Worm (Caenorhabditis elegans) whole organism, L3 larva: ENCODE data around the gene enol-1.

ENCODE experiments used
- R02D3.7 ChIP-seq: fragments of 150-350 bp; optimal IDR thresholded peaks from 2 replicates; lab custom pipeline; 2014; ENCODE audit warnings: missing biosample characterization, missing genetic modification characterization
- ZK546.5 ChIP-seq: sonication (generic microtip); optimal IDR thresholded peaks from 2 replicates; lab custom pipeline; 2017; ENCODE audit warnings: missing biosample characterization, missing genetic modification characterization
- ama-1 ChIP-seq: fragments of 150-350 bp; optimal IDR thresholded peaks from 2 replicates; lab custom pipeline; 2018
- ceh-28 ChIP-seq: fragments of 150-350 bp; optimal IDR thresholded peaks from 2 replicates; lab custom pipeline; 2014; ENCODE audit warnings: missing biosample characterization, missing genetic modification reagents, missing genetic modification characterization
- ceh-82 ChIP-seq: fragments of 150-350 bp; optimal IDR thresholded peaks from 2 replicates; lab custom pipeline; 2014; ENCODE audit warnings: missing biosample characterization, missing genetic modification characterization
- ceh-9 ChIP-seq: sonication (generic microtip); optimal IDR thresholded peaks from 2 replicates; lab custom pipeline; 2018; ENCODE audit warnings: missing biosample characterization, missing genetic modification characterization
- daf-12 ChIP-seq: fragments of 150-350 bp; optimal IDR thresholded peaks from 2 replicates; lab custom pipeline; 2014; ENCODE audit warnings: missing biosample characterization, missing genetic modification reagents, missing genetic modification characterization
- egl-5 ChIP-seq: fragments of 150-350 bp; optimal IDR thresholded peaks from 2 replicates; lab custom pipeline; 2017; ENCODE audit warnings: missing biosample characterization, missing genetic modification reagents, missing genetic modification characterization, inconsistent platforms
- elt-2 ChIP-seq: sonication (generic microtip); optimal IDR thresholded peaks from 2 replicates; lab custom pipeline; 2016; ENCODE audit warnings: missing genetic modification reagents, mild to moderate bottlenecking, missing genetic modification characterization, missing compliant biosample characterization
- elt-3 ChIP-seq, 3 experiments: fragments of 150-350 bp in 1 of 3; sonication (generic microtip) in 2 of 3; optimal IDR thresholded peaks; 2 replicates in 2 of 3; 4 replicates in 1 of 3; lab custom pipeline; 2014 to 2017; ENCODE audit warnings: missing biosample characterization in 3 of 3, missing genetic modification characterization in 3 of 3
- eor-1 ChIP-seq, 2 experiments: fragments of 150-350 bp; optimal IDR thresholded peaks; 2 replicates each; lab custom pipeline; 2014 to 2018; ENCODE audit warnings: missing biosample characterization in 2 of 2, missing genetic modification characterization in 2 of 2
- fkh-2 ChIP-seq: fragments of 150-350 bp; optimal IDR thresholded peaks from 2 replicates; lab custom pipeline; 2014; ENCODE audit warnings: missing biosample characterization, missing genetic modification reagents, missing genetic modification characterization
- fos-1 ChIP-seq: fragments of 150-350 bp; optimal IDR thresholded peaks from 2 replicates; lab custom pipeline; 2014; ENCODE audit warnings: missing biosample characterization, missing genetic modification characterization
- hmg-11 ChIP-seq: sonication (generic microtip); optimal IDR thresholded peaks from 2 replicates; lab custom pipeline; 2016; ENCODE audit warnings: missing genetic modification characterization, missing compliant biosample characterization
- lin-15B ChIP-seq: fragments of 150-350 bp; optimal IDR thresholded peaks from 2 replicates; lab custom pipeline; 2014; ENCODE audit warnings: missing biosample characterization, missing genetic modification characterization
- lin-39 ChIP-seq: fragments of 150-350 bp; optimal IDR thresholded peaks from 2 replicates; lab custom pipeline; 2018; ENCODE audit warnings: missing biosample characterization, missing genetic modification reagents, missing genetic modification characterization
- mdl-1 ChIP-seq: fragments of 150-350 bp; optimal IDR thresholded peaks from 2 replicates; lab custom pipeline; 2014; ENCODE audit warnings: missing biosample characterization, missing genetic modification characterization
- mml-1 ChIP-seq: fragments of 150-350 bp; sonication (generic microtip); optimal IDR thresholded peaks from 3 replicates; lab custom pipeline; 2014; ENCODE audit warnings: missing biosample characterization, missing genetic modification characterization
- nfya-1 ChIP-seq: sonication (generic microtip); optimal IDR thresholded peaks from 2 replicates; lab custom pipeline; 2017; ENCODE audit warnings: missing genetic modification characterization, mild to moderate bottlenecking, missing compliant biosample characterization, antibody characterized with exemption, moderate library complexity; ENCODE audit not compliant: insufficient read depth
- nhr-23 ChIP-seq: fragments of 150-350 bp; optimal IDR thresholded peaks from 2 replicates; lab custom pipeline; 2014; ENCODE audit warnings: missing biosample characterization, missing genetic modification reagents, missing genetic modification characterization
- nhr-237 ChIP-seq: fragments of 150-350 bp; optimal IDR thresholded peaks from 2 replicates; lab custom pipeline; 2014; ENCODE audit warnings: missing biosample characterization, missing genetic modification characterization
- nhr-25 ChIP-seq: sonication (generic microtip); optimal IDR thresholded peaks from 2 replicates; lab custom pipeline; 2017; ENCODE audit warnings: missing biosample characterization, missing genetic modification characterization
- nhr-28 ChIP-seq: fragments of 150-350 bp; optimal IDR thresholded peaks from 2 replicates; lab custom pipeline; 2014; ENCODE audit warnings: missing biosample characterization, missing genetic modification characterization
- nhr-43 ChIP-seq: sonication (generic microtip); optimal IDR thresholded peaks from 2 replicates; lab custom pipeline; 2016; ENCODE audit warnings: mild to moderate bottlenecking, missing genetic modification characterization, missing compliant biosample characterization; ENCODE audit not compliant: poor library complexity, severe bottlenecking
- nhr-67 ChIP-seq: fragments of 150-350 bp; optimal IDR thresholded peaks from 2 replicates; lab custom pipeline; 2014; ENCODE audit warnings: missing biosample characterization, missing genetic modification characterization
- nhr-76 ChIP-seq: fragments of 150-350 bp; sonication (generic microtip); optimal IDR thresholded peaks from 5 replicates; lab custom pipeline; 2014; ENCODE audit warnings: missing biosample characterization, missing genetic modification characterization
- pha-4 ChIP-seq: fragments of 150-350 bp; optimal IDR thresholded peaks from 2 replicates; lab custom pipeline; 2014; ENCODE audit warnings: missing biosample characterization, missing genetic modification reagents, missing genetic modification characterization
- pqm-1 ChIP-seq: fragments of 150-350 bp; optimal IDR thresholded peaks from 2 replicates; lab custom pipeline; 2017; ENCODE audit warnings: missing biosample characterization, missing genetic modification characterization, inconsistent platforms
- sea-2 ChIP-seq: fragments of 150-350 bp; sonication (generic microtip); optimal IDR thresholded peaks from 4 replicates; lab custom pipeline; 2014; ENCODE audit warnings: missing biosample characterization, missing genetic modification reagents, missing genetic modification characterization
- skn-1 ChIP-seq: fragments of 150-350 bp; optimal IDR thresholded peaks from 2 replicates; lab custom pipeline; 2014; ENCODE audit warnings: missing biosample characterization, missing genetic modification characterization
- snpc-4 ChIP-seq: fragments of 150-350 bp; optimal IDR thresholded peaks from 2 replicates; lab custom pipeline; 2014; ENCODE audit warnings: missing biosample characterization, missing genetic modification characterization
- tbx-2 ChIP-seq: sonication (generic microtip); optimal IDR thresholded peaks from 2 replicates; lab custom pipeline; 2016; ENCODE audit warnings: mild to moderate bottlenecking, missing genetic modification characterization, missing compliant biosample characterization
- unc-62 ChIP-seq: fragments of 150-350 bp; sonication (generic microtip); optimal IDR thresholded peaks from 4 replicates; lab custom pipeline; 2014; ENCODE audit warnings: missing biosample characterization, missing genetic modification reagents, missing genetic modification characterization

The enol-1 gene

ce11 chrII:8959081-8959480 lies 28.3 kb downstream of the enol-1 start:
- TF ChIP-seq hmg-11 (tag; lab: Kevin White, UChicago), result no peak
- TF ChIP-seq lin-39 (tag; lab: Kevin White, UChicago), result peak; percentile 61

ce11 chrII:8960414-8960813 lies 29.6 kb downstream of the enol-1 start, which contains the start of gene cal-2:
cal-2 (plus strand) TSS chrII:8960714.
- no peak for TF ChIP-seq daf-12 (tag; lab: Kevin White, UChicago)
- no peak for TF ChIP-seq mdl-1
- TF ChIP-seq elt-2, result no peak
- no peak for TF ChIP-seq tbx-2 (tag; lab: Kevin White, UChicago)
- no peak for TF ChIP-seq pha-4 (tag; lab: Kevin White, UChicago)
- TF ChIP-seq sea-2, result no peak
- no peak for TF ChIP-seq ZK546.5 (tag; lab: Kevin White, UChicago)
- no peak for TF ChIP-seq lin-15B (tag; lab: Kevin White, UChicago)
- TF ChIP-seq nhr-28 (tag; lab: Kevin White, UChicago), result no peak
- no peak for TF ChIP-seq skn-1 (tag; lab: Kevin White, UChicago)
- no peak for TF ChIP-seq nhr-43
- TF ChIP-seq nhr-67 (tag; lab: Kevin White, UChicago), result no peak
- no peak for TF ChIP-seq elt-3 (tag; optimal IDR thresholded peaks at IDR 0.05; lab: Kevin White, UChicago)

- TF ChIP-seq lin-39 (tag; lab: Kevin White, UChicago), result peak; percentile 74
- TF ChIP-seq ama-1 (lab: Kevin White, UChicago), result no peak
- TF ChIP-seq, all 47 proteins: peak for 1
These were observed 30.7 kb downstream of the enol-1 start for ce11 chrII:8961450-8961849.

- TF ChIP-seq unc-62 (GFP tag; lab: Kevin White, UChicago) (no peak), lin-39 (tag; lab: Kevin White, UChicago) (peak; percentile 42), egl-5 (tag; lab: Kevin White, UChicago) (peak; percentile 96), pqm-1 (tag; lab: Kevin White, UChicago) (no peak), sea-2 (no peak), nhr-43 (no peak), nhr-237 (tag; lab: Kevin White, UChicago) (no peak), snpc-4 (tag; lab: Kevin White, UChicago) (no peak), ceh-82 (tag; lab: Kevin White, UChicago) (no peak), nfya-1 (tag; lab: Kevin White, UChicago) (peak; percentile 22), skn-1 (tag; lab: Kevin White, UChicago) (no peak), eor-1 (tag; optimal IDR thresholded peaks at IDR 0.05; lab: Kevin White, UChicago) (no peak), nhr-76 (no peak)
These were observed 31.4 kb downstream of the enol-1 start for ce11 chrII:8962206-8962605.

- TF ChIP-seq skn-1 (tag; lab: Kevin White, UChicago) (no peak), fos-1 (no peak), elt-3 (tag; optimal IDR thresholded peaks at IDR 0.05; lab: Kevin White, UChicago) (no peak), fkh-2 (tag; lab: Kevin White, UChicago) (no peak), nhr-76 (no peak), nhr-23 (tag; lab: Kevin White, UChicago) (no peak), unc-62 (GFP tag; lab: Kevin White, UChicago) (no peak), nhr-43 (no peak)
These were observed 33.3 kb downstream of the enol-1 start, which contains the start of gene sftd-3 for ce11 chrII:8964049-8964448. sftd-3 (minus strand) TSS chrII:8964149.

- TF ChIP-seq pqm-1 (tag; lab: Kevin White, UChicago), result peak; percentile 25
- TF ChIP-seq elt-2, result peak; percentile 5
- TF ChIP-seq nhr-23 (tag; lab: Kevin White, UChicago), result peak; percentile 13
- TF ChIP-seq lin-39 (tag; lab: Kevin White, UChicago), result peak; percentile 75
- peak; percentile 51 for TF ChIP-seq ceh-28 (tag; lab: Kevin White, UChicago)
- peak; percentile 62 for TF ChIP-seq lin-15B (tag; lab: Kevin White, UChicago)
- TF ChIP-seq R02D3.7 (tag; lab: Kevin White, UChicago), result peak; percentile 85
- no peak for TF ChIP-seq ceh-82 (tag; lab: Kevin White, UChicago)
- TF ChIP-seq nhr-25 (tag; lab: Kevin White, UChicago), result peak; percentile 44
- peak; percentile 37 for TF ChIP-seq hmg-11 (tag; lab: Kevin White, UChicago)
- TF ChIP-seq ceh-9 (tag; lab: Kevin White, UChicago), result no peak
- TF ChIP-seq nfya-1 (tag; lab: Kevin White, UChicago), result peak; percentile 64
- TF ChIP-seq mml-1 (tag; lab: Kevin White, UChicago), result no peak
These were observed 34.0 kb downstream of the enol-1 start, which contains the start of the genes ndub-3 and C18E9.2 for ce11 chrII:8964835-8965234. ndub-3 (minus strand) TSS chrII:8964890. C18E9.2 (plus strand) TSS chrII:8965006.
